Worm (Caenorhabditis elegans) whole organism, L2 larva: Measurements from ENCODE around the gene str-264.

Experiments used
- crh-2 ChIP-seq: sonication (generic microtip); optimal IDR thresholded peaks from 2 replicates; lab custom pipeline; 2017; ENCODE audit warnings: missing biosample characterization, missing genetic modification characterization
- elt-1 ChIP-seq: fragments of 150-350 bp; optimal IDR thresholded peaks from 2 replicates; lab custom pipeline; 2014; ENCODE audit warnings: missing biosample characterization, missing genetic modification characterization
- elt-3 ChIP-seq: sonication (generic microtip); optimal IDR thresholded peaks from 2 replicates; lab custom pipeline; 2017; ENCODE audit warnings: missing biosample characterization, missing genetic modification characterization

DNA sequence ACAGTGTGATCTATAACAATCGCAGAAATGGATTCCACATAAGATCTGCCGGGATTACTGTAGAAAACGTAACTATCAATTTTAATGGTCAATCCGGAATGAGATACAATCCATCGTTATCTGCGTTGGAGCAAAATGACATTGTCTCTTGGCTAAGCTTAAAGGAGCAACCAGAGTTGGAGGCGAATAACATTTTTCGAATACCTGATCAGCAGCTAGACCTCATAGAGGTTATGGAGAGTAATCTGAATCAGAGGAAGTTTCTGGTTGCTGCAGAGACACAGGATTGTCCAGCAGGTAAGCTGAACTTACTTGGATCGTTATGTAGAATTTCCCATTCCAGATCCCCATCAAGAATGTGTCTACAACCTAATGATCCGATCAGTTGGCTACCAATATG lies 11.2 kb upstream of the str-264 start:
- no peak for TF ChIP-seq elt-3 (tag; lab: Kevin White, UChicago)
- TF ChIP-seq elt-1 (tag; lab: Kevin White, UChicago) = no peak
- TF ChIP-seq crh-2 (tag; lab: Kevin White, UChicago) = no peak
